Worm (Caenorhabditis elegans) whole organism, L4 larva: ENCODE measurements around the gene klp-3.

Experiments
- F10B5.3 ChIP-seq: sonication (generic microtip); optimal IDR thresholded peaks from 2 replicates; lab custom pipeline; 2016; ENCODE audit warnings: mild to moderate bottlenecking, missing genetic modification characterization, missing compliant biosample characterization
- F49E8.2 ChIP-seq: sonication (generic microtip); optimal IDR thresholded peaks from 2 replicates; lab custom pipeline; 2016; ENCODE audit warnings: missing compliant biosample characterization, mild to moderate bottlenecking, missing genetic modification characterization, borderline replicate concordance
- Y105C5A.15 ChIP-seq: fragments of 200-800 bp; sonication (Bioruptor generic); IDR thresholded peaks from 2 replicates; pipeline ENCODE4 v1.3.6; 2022; ENCODE audit warnings: missing genetic modification characterization, missing compliant biosample characterization
- Y48G9A.11 ChIP-seq: fragments of 200-800 bp; sonication (Bioruptor generic); IDR thresholded peaks from 2 replicates; pipeline ENCODE4 v1.3.6; 2022; ENCODE audit warnings: missing genetic modification reagents, missing genetic modification characterization, missing compliant biosample characterization
- Y5F2A.4 ChIP-seq: fragments of 200-800 bp; sonication (Bioruptor generic); optimal IDR thresholded peaks from 2 replicates; lab custom pipeline; 2018; ENCODE audit warnings: mild to moderate bottlenecking, missing genetic modification characterization, missing compliant biosample characterization
- aha-1 ChIP-seq: fragments of 150-350 bp; peaks from one replicate; lab custom pipeline; 2014; ENCODE audit warnings: missing biosample characterization, missing genetic modification characterization
- aly-2 ChIP-seq: sonication (generic microtip); optimal IDR thresholded peaks from 2 replicates; lab custom pipeline; 2018; ENCODE audit warnings: missing biosample characterization, missing genetic modification characterization
- ama-1 ChIP-seq: fragments of 150-350 bp; optimal IDR thresholded peaks from 2 replicates; lab custom pipeline; 2014; ENCODE audit warnings: inconsistent platforms, mixed read lengths
- ceh-28 ChIP-seq: fragments of 150-350 bp; optimal IDR thresholded peaks from 2 replicates; lab custom pipeline; 2014; ENCODE audit warnings: missing biosample characterization, missing genetic modification reagents, missing genetic modification characterization
- ceh-44 ChIP-seq: fragments of 200-800 bp; sonication (Bioruptor generic); IDR thresholded peaks from 2 replicates; pipeline ENCODE4 v1.3.6; 2022; ENCODE audit warnings: missing genetic modification reagents, missing genetic modification characterization, missing compliant biosample characterization
- ces-1 ChIP-seq: fragments of 150-350 bp; sonication (generic microtip); optimal IDR thresholded peaks from 4 replicates; lab custom pipeline; 2014; ENCODE audit warnings: missing biosample characterization, missing genetic modification reagents, missing genetic modification characterization
- cey-2 ChIP-seq: sonication (generic microtip); optimal IDR thresholded peaks from 3 replicates; lab custom pipeline; 2017; ENCODE audit warnings: missing genetic modification characterization, mild to moderate bottlenecking, missing compliant biosample characterization, antibody characterized with exemption, borderline replicate concordance; ENCODE audit not compliant: insufficient read depth
- daf-16 ChIP-seq, 3 experiments: sonication (generic microtip); optimal IDR thresholded peaks; 2 replicates each; lab custom pipeline; 2016 to 2017; ENCODE audit warnings: missing genetic modification characterization in 3 of 3, missing genetic modification reagents in 3 of 3, mild to moderate bottlenecking in 2 of 3, missing compliant biosample characterization in 2 of 3, missing biosample characterization in 1 of 3, moderate library complexity in 1 of 3
- dmd-6 ChIP-seq: fragments of 200-800 bp; sonication (Bioruptor generic); IDR thresholded peaks from 2 replicates; pipeline ENCODE4 v1.3.6; 2022; ENCODE audit warnings: missing genetic modification reagents, missing genetic modification characterization, missing compliant biosample characterization
- dmd-9 ChIP-seq: fragments of 200-800 bp; sonication (Bioruptor generic); IDR thresholded peaks from 2 replicates; pipeline ENCODE4 v1.3.6; 2022; ENCODE audit warnings: missing genetic modification reagents, missing genetic modification characterization, missing compliant biosample characterization
- dve-1 ChIP-seq: sonication (generic microtip); optimal IDR thresholded peaks from 2 replicates; lab custom pipeline; 2017; ENCODE audit warnings: antibody characterized with exemption, mild to moderate bottlenecking, missing genetic modification characterization, missing compliant biosample characterization; ENCODE audit not compliant: insufficient read depth
- fkh-10 ChIP-seq: fragments of 150-350 bp; optimal IDR thresholded peaks from 2 replicates; lab custom pipeline; 2014; ENCODE audit warnings: missing biosample characterization, missing genetic modification reagents, missing genetic modification characterization
- fos-1 ChIP-seq: fragments of 150-350 bp; optimal IDR thresholded peaks from 2 replicates; lab custom pipeline; 2014; ENCODE audit warnings: missing biosample characterization, missing genetic modification characterization
- hif-1 ChIP-seq, 2 experiments: sonication (generic microtip); optimal IDR thresholded peaks; 2 replicates each; lab custom pipeline; 2016 to 2017; ENCODE audit warnings: missing compliant biosample characterization in 2 of 2, missing genetic modification characterization in 2 of 2, missing genetic modification reagents in 2 of 2, missing genotype in 2 of 2, mild to moderate bottlenecking in 1 of 2
- hlh-11 ChIP-seq: fragments of 200-800 bp; sonication (Bioruptor generic); optimal IDR thresholded peaks from 2 replicates; lab custom pipeline; 2018; ENCODE audit warnings: mild to moderate bottlenecking, missing genetic modification characterization, missing compliant biosample characterization
- hlh-30 ChIP-seq: sonication (generic microtip); optimal IDR thresholded peaks from 2 replicates; lab custom pipeline; 2017; ENCODE audit warnings: antibody characterized with exemption, mild to moderate bottlenecking, missing genetic modification characterization, missing compliant biosample characterization; ENCODE audit not compliant: insufficient read depth
- hmg-1.1 ChIP-seq: fragments of 200-800 bp; sonication (Bioruptor generic); IDR thresholded peaks from 2 replicates; pipeline ENCODE4 v1.3.6; 2022; ENCODE audit warnings: missing genetic modification reagents, missing genetic modification characterization, missing compliant biosample characterization
- jun-1 ChIP-seq: fragments of 150-350 bp; optimal IDR thresholded peaks from 2 replicates; lab custom pipeline; 2014; ENCODE audit warnings: missing biosample characterization, missing genetic modification reagents, missing genetic modification characterization
- lim-7 ChIP-seq: fragments of 200-800 bp; sonication (Bioruptor generic); IDR thresholded peaks from 2 replicates; pipeline ENCODE4 v1.3.6; 2022; ENCODE audit warnings: missing genetic modification characterization, missing compliant biosample characterization
- lin-15B ChIP-seq: fragments of 150-350 bp; sonication (generic microtip); optimal IDR thresholded peaks from 3 replicates; lab custom pipeline; 2014; ENCODE audit warnings: missing biosample characterization, missing genetic modification characterization
- lin-29 ChIP-seq: fragments of 200-800 bp; sonication (Bioruptor generic); IDR thresholded peaks from 2 replicates; pipeline ENCODE4 v1.3.6; 2022; ENCODE audit warnings: missing genetic modification reagents, missing genetic modification characterization, missing compliant biosample characterization
- lir-3 ChIP-seq: sonication (generic microtip); optimal IDR thresholded peaks from 2 replicates; lab custom pipeline; 2016; ENCODE audit warnings: mild to moderate bottlenecking, missing genetic modification characterization, missing compliant biosample characterization
- lsy-2 ChIP-seq, 2 experiments: fragments of 150-350 bp in 1 of 2; sonication (generic microtip) in 1 of 2; optimal IDR thresholded peaks; 2 replicates each; lab custom pipeline; 2014 to 2017; ENCODE audit warnings: missing biosample characterization in 2 of 2, missing genetic modification characterization in 2 of 2
- madf-9 ChIP-seq: fragments of 200-800 bp; sonication (Bioruptor generic); conservative IDR thresholded peaks from 2 replicates; pipeline ENCODE4 v1.3.6; 2022; ENCODE audit warnings: missing genetic modification reagents, missing genetic modification characterization, missing compliant biosample characterization
- mep-1 ChIP-seq: fragments of 150-350 bp; sonication (generic microtip); optimal IDR thresholded peaks from 3 replicates; lab custom pipeline; 2014; ENCODE audit warnings: missing biosample characterization, missing genetic modification characterization
- nhr-11 ChIP-seq: fragments of 150-350 bp; optimal IDR thresholded peaks from 2 replicates; lab custom pipeline; 2014; ENCODE audit warnings: missing biosample characterization, missing genetic modification characterization
- nhr-28 ChIP-seq: fragments of 150-350 bp; optimal IDR thresholded peaks from 2 replicates; lab custom pipeline; 2014; ENCODE audit warnings: missing biosample characterization, missing genetic modification characterization
- nhr-77 ChIP-seq: fragments of 150-350 bp; optimal IDR thresholded peaks from 2 replicates; lab custom pipeline; 2014; ENCODE audit warnings: missing biosample characterization, missing genetic modification characterization
- php-3 ChIP-seq: fragments of 200-800 bp; sonication (Bioruptor generic); IDR thresholded peaks from 2 replicates; pipeline ENCODE4 v1.3.6; 2022; ENCODE audit warnings: missing genetic modification reagents, missing genetic modification characterization, missing compliant biosample characterization
- pqm-1 ChIP-seq: sonication (generic microtip); optimal IDR thresholded peaks from 2 replicates; lab custom pipeline; 2017; ENCODE audit warnings: missing biosample characterization, missing genetic modification characterization
- saeg-2 ChIP-seq: fragments of 200-800 bp; sonication (Bioruptor generic); IDR thresholded peaks from 2 replicates; pipeline ENCODE4 v1.3.6; 2022; ENCODE audit warnings: missing genetic modification reagents, missing genetic modification characterization, missing compliant biosample characterization
- skn-1 ChIP-seq: fragments of 150-350 bp; optimal IDR thresholded peaks from 2 replicates; lab custom pipeline; 2014; ENCODE audit warnings: missing biosample characterization, missing genetic modification characterization
- snpc-4 ChIP-seq: fragments of 150-350 bp; optimal IDR thresholded peaks from 2 replicates; lab custom pipeline; 2014; ENCODE audit warnings: missing biosample characterization, missing genetic modification characterization
- tag-97 ChIP-seq: fragments of 200-800 bp; sonication (Bioruptor generic); IDR thresholded peaks from 2 replicates; pipeline ENCODE4 v1.3.6; 2022; ENCODE audit warnings: missing genetic modification characterization, missing compliant biosample characterization
- vab-7 ChIP-seq: fragments of 200-800 bp; sonication (Bioruptor generic); IDR thresholded peaks from 2 replicates; pipeline ENCODE4 v1.3.6; 2022; ENCODE audit warnings: missing genetic modification reagents, missing genetic modification characterization, missing compliant biosample characterization
- zag-1 ChIP-seq: fragments of 150-350 bp; optimal IDR thresholded peaks from 2 replicates; lab custom pipeline; 2014; ENCODE audit warnings: missing biosample characterization, missing genetic modification characterization
- zfp-3 ChIP-seq: fragments of 200-800 bp; sonication (Bioruptor generic); conservative IDR thresholded peaks from 2 replicates; pipeline ENCODE4 v1.3.6; 2022; ENCODE audit warnings: missing genetic modification reagents, missing genetic modification characterization, missing compliant biosample characterization
- ztf-7 ChIP-seq: fragments of 150-350 bp; optimal IDR thresholded peaks from 2 replicates; lab custom pipeline; 2014; ENCODE audit warnings: missing biosample characterization, missing genetic modification characterization

klp-3 gene

DNA sequence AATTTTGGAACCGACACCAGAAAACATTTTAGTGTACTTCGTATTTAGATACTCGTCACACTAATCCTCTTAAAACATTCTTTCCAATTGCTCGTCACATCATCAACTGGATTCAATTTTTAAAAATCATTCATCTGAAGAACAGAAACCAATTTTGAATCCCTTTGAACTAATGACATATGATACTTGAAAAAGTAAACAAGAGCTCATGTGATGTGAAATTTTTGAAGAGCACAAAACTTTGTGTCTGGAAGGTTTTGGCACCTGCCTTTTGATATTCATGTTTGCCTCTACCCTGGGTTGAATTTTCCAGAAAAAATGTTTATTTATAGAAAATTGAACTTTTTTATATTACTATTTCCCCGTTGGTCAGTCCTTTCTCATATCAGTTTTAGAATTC is 46.6 kb downstream of the klp-3 start:
- TF ChIP-seq daf-16 (GFP tag; optimal IDR thresholded peaks at IDR 0.05; lab: Kevin White, UChicago), result no peak
- TF ChIP-seq daf-16 (tag; optimal IDR thresholded peaks at IDR 0.05; lab: Kevin White, UChicago), result peak; percentile 25
- TF ChIP-seq Y105C5A.15 (GFP tag; lab: Robert Waterston, UW), result no peak
- peak; percentile 10 for TF ChIP-seq nhr-28 (tag; lab: Kevin White, UChicago)
- no peak for TF ChIP-seq php-3 (GFP tag; lab: Robert Waterston, UW)
- no peak for TF ChIP-seq F10B5.3 (tag; lab: Kevin White, UChicago)
- TF ChIP-seq dmd-6, result no peak
- TF ChIP-seq F49E8.2 (tag; lab: Kevin White, UChicago), result no peak
- no peak for TF ChIP-seq saeg-2 (GFP tag; lab: Robert Waterston, UW)
- no peak for TF ChIP-seq fkh-10 (GFP tag; lab: Kevin White, UChicago)
- peak in 1 of 2 experiments; percentile 17 for TF ChIP-seq lsy-2 (tag; optimal IDR thresholded peaks at IDR 0.05; lab: Kevin White, UChicago)
- no peak for TF ChIP-seq dmd-9 (GFP tag; lab: Robert Waterston, UW)
- no peak for TF ChIP-seq tag-97 (GFP tag; lab: Robert Waterston, UW)
- TF ChIP-seq ceh-44 (GFP tag; lab: Robert Waterston, UW), result no peak
- peak; percentile 45 for TF ChIP-seq dve-1 (tag; lab: Kevin White, UChicago)
- no peak for TF ChIP-seq madf-9 (GFP tag; lab: Robert Waterston, UW)
- peak; percentile 44 for TF ChIP-seq nhr-11
- TF ChIP-seq lin-15B (tag; lab: Kevin White, UChicago), result no peak
- no peak for TF ChIP-seq hif-1 (tag; optimal IDR thresholded peaks at IDR 0.05; lab: Kevin White, UChicago)
- TF ChIP-seq nhr-77, result peak; percentile 19
- no peak for TF ChIP-seq ztf-7 (tag; lab: Kevin White, UChicago)
- TF ChIP-seq skn-1 (tag; lab: Kevin White, UChicago), result no peak
- no peak for TF ChIP-seq lim-7 (GFP tag; lab: Robert Waterston, UW)
- no peak for TF ChIP-seq hmg-1.1 (GFP tag; lab: Robert Waterston, UW)
- no peak for TF ChIP-seq lir-3 (tag; lab: Kevin White, UChicago)
- no peak for TF ChIP-seq fos-1 (tag; lab: Kevin White, UChicago)
- TF ChIP-seq aly-2 (tag; lab: Kevin White, UChicago), result no peak
- TF ChIP-seq ama-1, result no peak
- TF ChIP-seq zfp-3 (GFP tag; lab: Robert Waterston, UW), result no peak
- no peak for TF ChIP-seq lin-29 (GFP tag; lab: Robert Waterston, UW)
- TF ChIP-seq hlh-30 (tag; lab: Kevin White, UChicago), result peak; percentile 54
- no peak for TF ChIP-seq vab-7
- no peak for TF ChIP-seq cey-2 (tag; lab: Kevin White, UChicago)
- TF ChIP-seq snpc-4 (tag; lab: Kevin White, UChicago), result no peak
- no peak for TF ChIP-seq mep-1 (tag; lab: Kevin White, UChicago)
- TF ChIP-seq, all 104 proteins: peak for 7

DNA sequence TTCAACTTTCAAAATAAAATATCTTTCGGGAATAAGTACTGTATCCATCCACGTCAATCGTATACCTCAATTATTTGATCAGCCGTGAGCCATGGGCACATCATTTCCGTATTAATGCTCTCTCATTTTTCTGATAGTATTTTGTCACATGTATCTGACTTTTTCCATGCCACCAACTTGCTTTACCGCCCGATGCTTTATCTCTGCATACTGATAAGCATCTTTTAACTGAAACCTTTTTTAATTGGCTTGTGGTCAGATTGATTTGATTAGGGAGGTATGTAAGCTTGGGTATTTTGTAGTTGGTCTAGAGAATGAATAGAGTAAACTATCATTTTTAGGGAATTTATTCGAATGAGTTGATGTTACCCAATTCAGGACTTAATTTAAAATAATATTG is 47.2 kb downstream of the klp-3 start:
- TF ChIP-seq jun-1 (tag; lab: Kevin White, UChicago), result no peak
- TF ChIP-seq hlh-11 (tag; lab: Kevin White, UChicago), result peak; percentile 52
- TF ChIP-seq aha-1, result no peak
- no peak for TF ChIP-seq ceh-28 (tag; lab: Kevin White, UChicago)
- peak; percentile 37 for TF ChIP-seq hlh-30 (tag; lab: Kevin White, UChicago)
- peak; percentile 48 for TF ChIP-seq pqm-1
- TF ChIP-seq ces-1 (GFP tag; lab: Kevin White, UChicago), result no peak
- TF ChIP-seq php-3 (GFP tag; lab: Robert Waterston, UW), result no peak
- TF ChIP-seq tag-97 (GFP tag; lab: Robert Waterston, UW), result no peak
- no peak for TF ChIP-seq zag-1
- peak; percentile 21 for TF ChIP-seq dve-1 (tag; lab: Kevin White, UChicago)
- TF ChIP-seq Y5F2A.4 (GFP tag; lab: Kevin White, UChicago), result no peak
- no peak for TF ChIP-seq Y48G9A.11 (GFP tag; lab: Robert Waterston, UW)
- TF ChIP-seq dmd-6, result peak; percentile 28; the same call in 1 of the 2 replicates
